Worm (Caenorhabditis elegans) whole organism, L4 larva: ENCODE results near the gene C48B4.13.

ENCODE experiments used
- F26F4.8 ChIP-seq: fragments of 200-800 bp; sonication (Bioruptor generic); conservative IDR thresholded peaks from 2 replicates; pipeline ENCODE4 v1.3.6; 2022; ENCODE audit warnings: missing genetic modification characterization, missing compliant biosample characterization
- F37D6.2 ChIP-seq: sonication (generic microtip); optimal IDR thresholded peaks from 2 replicates; lab custom pipeline; 2016; ENCODE audit warnings: mild to moderate bottlenecking, missing genetic modification characterization, missing compliant biosample characterization
- F49E8.2 ChIP-seq: sonication (generic microtip); optimal IDR thresholded peaks from 2 replicates; lab custom pipeline; 2016; ENCODE audit warnings: missing compliant biosample characterization, mild to moderate bottlenecking, missing genetic modification characterization, borderline replicate concordance
- Y105C5A.15 ChIP-seq: fragments of 200-800 bp; sonication (Bioruptor generic); IDR thresholded peaks from 2 replicates; pipeline ENCODE4 v1.3.6; 2022; ENCODE audit warnings: missing genetic modification characterization, missing compliant biosample characterization
- Y48G9A.11 ChIP-seq: fragments of 200-800 bp; sonication (Bioruptor generic); IDR thresholded peaks from 2 replicates; pipeline ENCODE4 v1.3.6; 2022; ENCODE audit warnings: missing genetic modification reagents, missing genetic modification characterization, missing compliant biosample characterization
- Y5F2A.4 ChIP-seq: fragments of 200-800 bp; sonication (Bioruptor generic); optimal IDR thresholded peaks from 2 replicates; lab custom pipeline; 2018; ENCODE audit warnings: mild to moderate bottlenecking, missing genetic modification characterization, missing compliant biosample characterization
- aha-1 ChIP-seq: fragments of 150-350 bp; peaks from one replicate; lab custom pipeline; 2014; ENCODE audit warnings: missing biosample characterization, missing genetic modification characterization
- aly-2 ChIP-seq: sonication (generic microtip); optimal IDR thresholded peaks from 2 replicates; lab custom pipeline; 2018; ENCODE audit warnings: missing biosample characterization, missing genetic modification characterization
- arid-1 ChIP-seq: fragments of 200-800 bp; sonication (Bioruptor generic); conservative IDR thresholded peaks from 2 replicates; pipeline ENCODE4 v1.3.6; 2022; ENCODE audit warnings: missing genetic modification reagents, missing genetic modification characterization, missing compliant biosample characterization
- ceh-32 ChIP-seq: sonication (generic microtip); optimal IDR thresholded peaks from 2 replicates; lab custom pipeline; 2016; ENCODE audit warnings: mild to moderate bottlenecking, missing genetic modification characterization, missing compliant biosample characterization; ENCODE audit not compliant: poor library complexity
- ceh-82 ChIP-seq: sonication (generic microtip); optimal IDR thresholded peaks from 2 replicates; lab custom pipeline; 2017; ENCODE audit warnings: missing biosample characterization, missing genetic modification characterization
- cey-2 ChIP-seq: sonication (generic microtip); optimal IDR thresholded peaks from 3 replicates; lab custom pipeline; 2017; ENCODE audit warnings: missing genetic modification characterization, mild to moderate bottlenecking, missing compliant biosample characterization, antibody characterized with exemption, borderline replicate concordance; ENCODE audit not compliant: insufficient read depth
- daf-12 ChIP-seq: fragments of 150-350 bp; optimal IDR thresholded peaks from 2 replicates; lab custom pipeline; 2014; ENCODE audit warnings: missing biosample characterization, missing genetic modification reagents, missing genetic modification characterization
- daf-16 ChIP-seq, 3 experiments: sonication (generic microtip); optimal IDR thresholded peaks; 2 replicates each; lab custom pipeline; 2016 to 2017; ENCODE audit warnings: missing genetic modification characterization in 3 of 3, missing genetic modification reagents in 3 of 3, mild to moderate bottlenecking in 2 of 3, missing compliant biosample characterization in 2 of 3, missing biosample characterization in 1 of 3, moderate library complexity in 1 of 3
- daf-8 ChIP-seq: fragments of 200-800 bp; sonication (Bioruptor generic); IDR thresholded peaks from 2 replicates; pipeline ENCODE4 v1.3.6; 2022; ENCODE audit warnings: missing genetic modification characterization, missing compliant biosample characterization
- dve-1 ChIP-seq: sonication (generic microtip); optimal IDR thresholded peaks from 2 replicates; lab custom pipeline; 2017; ENCODE audit warnings: antibody characterized with exemption, mild to moderate bottlenecking, missing genetic modification characterization, missing compliant biosample characterization; ENCODE audit not compliant: insufficient read depth
- fos-1 ChIP-seq: fragments of 150-350 bp; optimal IDR thresholded peaks from 2 replicates; lab custom pipeline; 2014; ENCODE audit warnings: missing biosample characterization, missing genetic modification characterization
- hlh-30 ChIP-seq: sonication (generic microtip); optimal IDR thresholded peaks from 2 replicates; lab custom pipeline; 2017; ENCODE audit warnings: antibody characterized with exemption, mild to moderate bottlenecking, missing genetic modification characterization, missing compliant biosample characterization; ENCODE audit not compliant: insufficient read depth
- lim-7 ChIP-seq: fragments of 200-800 bp; sonication (Bioruptor generic); IDR thresholded peaks from 2 replicates; pipeline ENCODE4 v1.3.6; 2022; ENCODE audit warnings: missing genetic modification characterization, missing compliant biosample characterization
- lin-1 ChIP-seq: fragments of 200-800 bp; sonication (Bioruptor generic); IDR thresholded peaks from 2 replicates; pipeline ENCODE4 v1.3.6; 2022; ENCODE audit warnings: missing genetic modification reagents, missing genetic modification characterization, missing compliant biosample characterization
- lin-38 ChIP-seq: fragments of 200-800 bp; sonication (Bioruptor generic); IDR thresholded peaks from 2 replicates; pipeline ENCODE4 v1.3.6; 2022; ENCODE audit warnings: missing genetic modification reagents, missing genetic modification characterization, missing compliant biosample characterization
- mdt-29 ChIP-seq: fragments of 200-800 bp; sonication (Bioruptor generic); IDR thresholded peaks from 2 replicates; pipeline ENCODE4 v1.3.6; 2022; ENCODE audit warnings: missing genetic modification reagents, missing genetic modification characterization, missing compliant biosample characterization
- mes-2 ChIP-seq: sonication (generic microtip); optimal IDR thresholded peaks from 2 replicates; lab custom pipeline; 2016; ENCODE audit warnings: missing genotype, mild to moderate bottlenecking, missing genetic modification characterization, missing compliant biosample characterization; ENCODE audit not compliant: poor library complexity, severe bottlenecking
- mxl-3 ChIP-seq: fragments of 200-800 bp; sonication (Bioruptor generic); optimal IDR thresholded peaks from 2 replicates; lab custom pipeline; 2018; ENCODE audit warnings: mild to moderate bottlenecking, missing genetic modification characterization, missing compliant biosample characterization
- nhr-237 ChIP-seq: sonication (generic microtip); optimal IDR thresholded peaks from 2 replicates; lab custom pipeline; 2017; ENCODE audit warnings: missing biosample characterization, missing genetic modification characterization
- nhr-28 ChIP-seq: fragments of 150-350 bp; optimal IDR thresholded peaks from 2 replicates; lab custom pipeline; 2014; ENCODE audit warnings: missing biosample characterization, missing genetic modification characterization
- nhr-41 ChIP-seq: fragments of 200-800 bp; sonication (Bioruptor generic); IDR thresholded peaks from 2 replicates; pipeline ENCODE4 v1.3.6; 2022; ENCODE audit warnings: missing genetic modification reagents, missing genetic modification characterization, missing compliant biosample characterization
- nhr-6 ChIP-seq: fragments of 150-350 bp; optimal IDR thresholded peaks from 2 replicates; lab custom pipeline; 2014; ENCODE audit warnings: missing biosample characterization, missing genetic modification characterization
- pha-4 ChIP-seq, 2 experiments: fragments of 150-350 bp in 1 of 2; fragments of 200-800 bp in 1 of 2; sonication (Bioruptor generic) in 1 of 2; IDR thresholded peaks in 1 of 2; optimal IDR thresholded peaks in 1 of 2; 2 replicates each; pipeline versions ENCODE4 v1.3.6 to Lab custom; 2014 to 2022; ENCODE audit warnings: missing genetic modification characterization in 2 of 2, missing genetic modification reagents in 2 of 2, missing biosample characterization in 1 of 2, missing compliant biosample characterization in 1 of 2
- php-3 ChIP-seq: fragments of 200-800 bp; sonication (Bioruptor generic); IDR thresholded peaks from 2 replicates; pipeline ENCODE4 v1.3.6; 2022; ENCODE audit warnings: missing genetic modification reagents, missing genetic modification characterization, missing compliant biosample characterization
- saeg-2 ChIP-seq: fragments of 200-800 bp; sonication (Bioruptor generic); IDR thresholded peaks from 2 replicates; pipeline ENCODE4 v1.3.6; 2022; ENCODE audit warnings: missing genetic modification reagents, missing genetic modification characterization, missing compliant biosample characterization
- set-16 ChIP-seq: fragments of 200-800 bp; sonication (Bioruptor generic); IDR thresholded peaks from 2 replicates; pipeline ENCODE4 v1.3.6; 2022; ENCODE audit warnings: missing genetic modification reagents, missing genetic modification characterization, missing compliant biosample characterization
- snpc-1.2 ChIP-seq: fragments of 200-800 bp; sonication (Bioruptor generic); IDR thresholded peaks from 2 replicates; pipeline ENCODE4 v1.3.6; 2022; ENCODE audit warnings: missing genetic modification reagents, missing genetic modification characterization, missing compliant biosample characterization
- spr-1 ChIP-seq: sonication (generic microtip); optimal IDR thresholded peaks from 2 replicates; lab custom pipeline; 2016; ENCODE audit warnings: mild to moderate bottlenecking, missing genetic modification characterization, missing compliant biosample characterization
- tra-1 ChIP-seq: fragments of 200-800 bp; sonication (Bioruptor generic); IDR thresholded peaks from 2 replicates; pipeline ENCODE4 v1.3.6; 2022; ENCODE audit warnings: missing genetic modification reagents, missing genetic modification characterization, missing compliant biosample characterization
- unc-130 ChIP-seq: sonication (generic microtip); optimal IDR thresholded peaks from 2 replicates; lab custom pipeline; 2016; ENCODE audit warnings: missing genetic modification reagents, missing genetic modification characterization, missing compliant biosample characterization
- unc-39 ChIP-seq: sonication (generic microtip); optimal IDR thresholded peaks from 2 replicates; lab custom pipeline; 2017; ENCODE audit warnings: missing biosample characterization, missing genetic modification characterization
- unc-62 ChIP-seq, 3 experiments: fragments of 150-350 bp in 1 of 3; sonication (generic microtip); optimal IDR thresholded peaks in 2 of 3; peaks in 1 of 3; 1 replicate in 1 of 3; 2 replicates in 2 of 3; lab custom pipeline; 2014 to 2017; ENCODE audit warnings: missing biosample characterization in 3 of 3, missing genetic modification characterization in 3 of 3, missing genetic modification reagents in 3 of 3, missing genotype in 1 of 3
- vab-7 ChIP-seq: fragments of 200-800 bp; sonication (Bioruptor generic); IDR thresholded peaks from 2 replicates; pipeline ENCODE4 v1.3.6; 2022; ENCODE audit warnings: missing genetic modification reagents, missing genetic modification characterization, missing compliant biosample characterization
- zag-1 ChIP-seq: fragments of 150-350 bp; optimal IDR thresholded peaks from 2 replicates; lab custom pipeline; 2014; ENCODE audit warnings: missing biosample characterization, missing genetic modification characterization
- zip-11 ChIP-seq: fragments of 200-800 bp; sonication (Bioruptor generic); IDR thresholded peaks from 2 replicates; pipeline ENCODE4 v1.3.6; 2022; ENCODE audit warnings: missing genetic modification characterization, missing compliant biosample characterization
- zip-2 ChIP-seq: fragments of 150-350 bp; optimal IDR thresholded peaks from 2 replicates; lab custom pipeline; 2014; ENCODE audit warnings: missing biosample characterization, missing genetic modification characterization

Gene C48B4.13

ce11 chrIII:9616933-9617332 lies 48.4 kb downstream of the C48B4.13 start:
- TF ChIP-seq unc-130 (GFP tag; lab: Kevin White, UChicago) (peak; percentile 96), nhr-6 (tag; lab: Kevin White, UChicago) (no peak), lin-38 (GFP tag; lab: Robert Waterston, UW) (peak; percentile 95), daf-8 (GFP tag; lab: Robert Waterston, UW) (no peak), Y48G9A.11 (GFP tag; lab: Robert Waterston, UW) (peak; percentile 94), vab-7 (GFP tag; lab: Robert Waterston, UW) (0 out of 2 replicates have a peak, but pooled peaks have one; percentile 34), snpc-1.2 (GFP tag; lab: Robert Waterston, UW) (peak; percentile 87), mdt-29 (peak; percentile 47; the same call in 1 of the 2 replicates), pha-4 (GFP tag; IDR thresholded peaks at IDR 0.05; lab: Robert Waterston, UW) (no peak), pha-4 (tag; optimal IDR thresholded peaks at IDR 0.05; lab: Kevin White, UChicago) (no peak), F49E8.2 (peak; percentile 97), aha-1 (tag; lab: Kevin White, UChicago) (peak; percentile 66), arid-1 (GFP tag; lab: Robert Waterston, UW) (peak; percentile 73; the same call in 1 of the 2 replicates), tra-1 (peak; percentile 37; the same call in 1 of the 2 replicates)

DNA sequence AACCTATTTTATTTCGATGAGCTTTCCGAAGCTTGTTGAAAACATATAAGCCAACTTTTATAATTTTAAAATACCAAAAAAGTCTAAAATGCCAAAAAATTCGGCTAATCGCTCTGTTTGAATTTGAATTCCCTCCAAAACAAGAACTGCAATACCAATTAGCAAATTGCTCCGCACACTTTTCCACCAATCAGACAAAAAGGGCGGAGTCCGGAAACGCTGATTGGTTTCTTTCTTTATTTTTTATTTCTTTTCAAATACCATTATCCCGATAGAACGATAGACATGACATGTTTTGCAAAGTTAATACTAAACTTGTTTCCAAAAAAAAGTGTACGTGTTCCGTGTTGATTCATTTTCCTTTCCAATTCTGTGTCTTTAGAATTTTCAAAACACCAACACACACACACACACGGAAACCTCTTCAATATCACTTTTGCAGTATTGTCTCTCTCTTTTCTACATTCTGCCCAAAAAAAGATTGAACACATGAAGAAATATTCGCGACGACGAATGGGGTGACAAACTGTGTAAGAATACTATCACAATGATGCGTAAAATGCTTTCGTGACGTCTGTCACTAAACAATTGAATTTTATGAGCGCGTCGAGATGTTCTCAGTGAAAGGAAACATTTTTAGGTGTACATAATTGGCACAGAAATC lies 49.2 kb downstream of the C48B4.13 start:
- peak; percentile 23 for TF ChIP-seq mxl-3
- TF ChIP-seq dve-1 (tag; lab: Kevin White, UChicago) = peak; percentile 50
- peak; percentile 14 for TF ChIP-seq mes-2 (tag; lab: Kevin White, UChicago)
- TF ChIP-seq daf-16 (GFP tag; optimal IDR thresholded peaks at IDR 0.05; lab: Kevin White, UChicago) = no peak
- peak; percentile 23 for TF ChIP-seq daf-16 (tag; optimal IDR thresholded peaks at IDR 0.05; lab: Kevin White, UChicago)
- peak; percentile 61 for TF ChIP-seq nhr-28 (tag; lab: Kevin White, UChicago)
- TF ChIP-seq hlh-30 (tag; lab: Kevin White, UChicago) = peak; percentile 44
- no peak for TF ChIP-seq zip-2 (tag; lab: Kevin White, UChicago)
- no peak for TF ChIP-seq spr-1 (tag; lab: Kevin White, UChicago)
- TF ChIP-seq, all 104 proteins: peak for 6

DNA sequence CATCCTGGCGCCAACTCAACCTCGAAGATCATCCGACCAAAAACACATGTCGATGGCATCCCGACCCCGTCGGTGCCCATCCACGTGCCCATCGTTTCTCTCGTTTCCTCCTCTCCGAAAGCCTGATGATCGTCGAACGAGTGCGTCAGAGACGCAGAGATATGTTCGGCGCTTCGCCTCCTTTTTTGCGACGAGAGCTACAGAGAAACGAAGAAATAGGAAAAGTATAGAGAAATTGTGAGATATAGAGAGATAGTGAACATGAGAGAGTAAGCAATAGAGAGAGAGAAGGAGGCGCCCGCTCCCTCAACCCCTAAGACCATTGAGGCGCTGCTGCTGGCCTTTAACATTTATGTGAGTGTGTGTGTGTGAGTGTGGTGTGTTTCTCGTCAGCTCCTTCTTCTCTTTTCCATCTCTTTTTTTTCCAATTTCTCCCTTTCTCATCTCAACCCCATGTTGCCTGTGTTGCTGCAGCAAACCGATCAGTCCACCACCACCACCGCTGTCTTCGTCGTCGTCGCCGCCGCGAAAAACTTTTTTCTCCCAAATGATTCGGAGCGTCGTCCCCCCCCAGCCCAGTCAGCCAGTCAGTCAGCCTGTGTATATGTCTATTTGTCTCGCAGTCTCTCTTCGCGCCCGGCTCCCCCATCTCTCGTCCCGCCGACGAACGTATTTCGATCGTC lies 50.7 kb downstream of the C48B4.13 start, which contains the start of gene hlh-11:
Gene hlh-11 (plus strand): TSS at position 633 of the 683 bp plus-strand sequence.
- no peak for TF ChIP-seq daf-12 (tag; lab: Kevin White, UChicago)
- TF ChIP-seq lin-1 (GFP tag; lab: Robert Waterston, UW) = peak; percentile 66
- TF ChIP-seq zip-11 (GFP tag; lab: Robert Waterston, UW) = no peak
- no peak for TF ChIP-seq aly-2 (tag; lab: Kevin White, UChicago)
- no peak for TF ChIP-seq fos-1 (tag; lab: Kevin White, UChicago)
- TF ChIP-seq cey-2 (tag; lab: Kevin White, UChicago) = peak; percentile 64
- peak; percentile 88 for TF ChIP-seq spr-1 (tag; lab: Kevin White, UChicago)
- peak; percentile 53 for TF ChIP-seq mes-2 (tag; lab: Kevin White, UChicago)
- peak; percentile 77 for TF ChIP-seq lin-38 (GFP tag; lab: Robert Waterston, UW)
- TF ChIP-seq unc-39 (tag; lab: Kevin White, UChicago) = no peak
- TF ChIP-seq F26F4.8 (GFP tag; lab: Robert Waterston, UW) = no peak
- no peak for TF ChIP-seq saeg-2 (GFP tag; lab: Robert Waterston, UW)
- TF ChIP-seq Y48G9A.11 (GFP tag; lab: Robert Waterston, UW) = no peak
- TF ChIP-seq php-3 (GFP tag; lab: Robert Waterston, UW) = 0 out of 2 replicates have a peak, but pooled peaks have one; percentile 30
- peak; percentile 64 for TF ChIP-seq nhr-237 (tag; lab: Kevin White, UChicago)
- TF ChIP-seq snpc-1.2 (GFP tag; lab: Robert Waterston, UW) = 0 out of 2 replicates have a peak, but pooled peaks have one; percentile 13
- no peak for TF ChIP-seq ceh-32
- peak in 1 of 2 experiments; percentile 82 for TF ChIP-seq unc-62 (GFP tag; optimal IDR thresholded peaks at IDR 0.05 in 1 of 2; lab: Kevin White, UChicago)
- peak; percentile 43 for TF ChIP-seq unc-62 (tag; optimal IDR thresholded peaks at IDR 0.05; lab: Kevin White, UChicago)
- TF ChIP-seq ceh-82 (tag; lab: Kevin White, UChicago) = no peak
- peak; percentile 7; the same call in 1 of the 2 replicates for TF ChIP-seq nhr-41
- no peak for TF ChIP-seq Y105C5A.15
- TF ChIP-seq lim-7 (GFP tag; lab: Robert Waterston, UW) = no peak; the same call in 1 of the 2 replicates
- peak; percentile 93 for TF ChIP-seq set-16
- TF ChIP-seq F37D6.2 (tag; lab: Kevin White, UChicago) = peak; percentile 90
- peak; percentile 48 for TF ChIP-seq zag-1 (tag; lab: Kevin White, UChicago)
- TF ChIP-seq Y5F2A.4 (GFP tag; lab: Kevin White, UChicago) = no peak
